Comparison of ENCODE assay signal across 2 fruit fly cellular contexts in the genomic region with DNA sequence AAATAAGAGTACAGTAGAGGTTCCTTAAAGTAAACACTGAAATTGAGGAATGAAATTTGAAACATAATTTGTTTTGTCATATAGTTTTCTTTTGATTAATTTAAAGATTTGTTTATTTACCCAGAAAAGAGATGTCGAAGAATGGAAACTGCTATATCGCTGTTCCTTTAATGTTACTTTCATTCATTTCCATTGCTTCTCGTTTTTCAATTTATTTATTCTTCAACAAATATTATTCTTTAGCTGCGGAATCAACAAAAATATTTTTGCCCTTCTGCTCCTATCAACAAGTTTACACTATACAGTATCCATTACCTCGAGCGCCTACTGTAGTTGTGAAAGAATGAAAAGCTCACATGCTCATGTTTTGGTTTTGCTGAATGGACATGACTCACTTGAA.
TF ChIP-seq lines count a peak whose summit lies in the region.

No protein-coding gene starts in this region.

TF ChIP-seq in whole organism, embryonic, 481 proteins besides CTCF, POLR2A, EP300 and RAD21 (continued from another document and continues in another):
- no peak for TF ChIP-seq Neu2 (GFP tag; optimal IDR thresholded peaks at IDR 0.05; lab: Kevin White, UChicago; ENCODE audit: borderline replicate concordance)
- TF ChIP-seq Bdp1 (GFP tag; optimal IDR thresholded peaks at IDR 0.05; lab: Kevin White, UChicago) = no peak
- TF ChIP-seq Fer1 (GFP tag; optimal IDR thresholded peaks at IDR 0.05; lab: Kevin White, UChicago) = no peak
- TF ChIP-seq CG12659 (GFP tag; optimal IDR thresholded peaks at IDR 0.05; lab: Kevin White, UChicago) = peak; percentile 8
- no peak for TF ChIP-seq slp2 (GFP tag; optimal IDR thresholded peaks at IDR 0.05; lab: Kevin White, UChicago)
- no peak for TF ChIP-seq repo (GFP tag; optimal IDR thresholded peaks at IDR 0.05; lab: Kevin White, UChicago)
- no peak for TF ChIP-seq tll (GFP tag; optimal IDR thresholded peaks at IDR 0.05; lab: Kevin White, UChicago)
- no peak for TF ChIP-seq CG31224 (GFP tag; IDR thresholded peaks at IDR 0.05; lab: Robert Waterston, UW)
- no peak for TF ChIP-seq ems (GFP tag; optimal IDR thresholded peaks at IDR 0.05; lab: Kevin White, UChicago)
- no peak for TF ChIP-seq corto (GFP tag; optimal IDR thresholded peaks at IDR 0.05; lab: Kevin White, UChicago)
- peak; percentile 83 for TF ChIP-seq Med (GFP tag; lab: Kevin White, UChicago)
- no peak for TF ChIP-seq sd (tag; optimal IDR thresholded peaks at IDR 0.05; lab: Kevin White, UChicago)
- no peak for TF ChIP-seq CG5953 (GFP tag; IDR thresholded peaks at IDR 0.05; lab: Robert Waterston, UW)
- peak; percentile 30 for TF ChIP-seq bcd (GFP tag; optimal IDR thresholded peaks at IDR 0.05; lab: Kevin White, UChicago)
- TF ChIP-seq p53 (GFP tag; optimal IDR thresholded peaks at IDR 0.05; lab: Kevin White, UChicago) = no peak
- peak; percentile 51 for TF ChIP-seq CG7839 (tag; optimal IDR thresholded peaks at IDR 0.05; lab: Kevin White, UChicago)
- TF ChIP-seq CG11695 (GFP tag; IDR thresholded peaks at IDR 0.05; lab: Robert Waterston, UW) = 0 out of 3 replicates have a peak, but pooled peaks have one; percentile 9
- no peak for TF ChIP-seq nom (GFP tag; optimal IDR thresholded peaks at IDR 0.05; lab: Kevin White, UChicago)
- no peak for TF ChIP-seq Dip2 (GFP tag; IDR thresholded peaks at IDR 0.05; lab: Robert Waterston, UW)
- TF ChIP-seq trh (GFP tag; optimal IDR thresholded peaks at IDR 0.05; lab: Kevin White, UChicago) = no peak
- no peak for TF ChIP-seq Rx (GFP tag; IDR thresholded peaks at IDR 0.05; lab: Robert Waterston, UW)
- TF ChIP-seq Scr (GFP tag; IDR thresholded peaks at IDR 0.05; lab: Robert Waterston, UW; ENCODE audit: partially characterized antibody) = no peak
- no peak for TF ChIP-seq sna (GFP tag; IDR thresholded peaks at IDR 0.05; lab: Robert Waterston, UW; ENCODE audit: partially characterized antibody)
- TF ChIP-seq fd64A (GFP tag; optimal IDR thresholded peaks at IDR 0.05; lab: Kevin White, UChicago) = no peak
- peak; percentile 38 for TF ChIP-seq gem (tag; optimal IDR thresholded peaks at IDR 0.05; lab: Kevin White, UChicago)
- TF ChIP-seq gcm2 (GFP tag; optimal IDR thresholded peaks at IDR 0.05; lab: Kevin White, UChicago) = no peak
- TF ChIP-seq mam (GFP tag; optimal IDR thresholded peaks at IDR 0.05; lab: Kevin White, UChicago) = peak; percentile 0
- TF ChIP-seq slou (GFP tag; optimal IDR thresholded peaks at IDR 0.05; lab: Kevin White, UChicago) = no peak
- TF ChIP-seq CG10959 (GFP tag; IDR thresholded peaks at IDR 0.05; lab: Robert Waterston, UW) = no peak
- no peak for TF ChIP-seq CG1233 (GFP tag; optimal IDR thresholded peaks at IDR 0.05; lab: Kevin White, UChicago)
- no peak for TF ChIP-seq NC2α (GFP tag; optimal IDR thresholded peaks at IDR 0.05; lab: Kevin White, UChicago)
- TF ChIP-seq stwl (tag; optimal IDR thresholded peaks at IDR 0.05; lab: Kevin White, UChicago) = no peak
- TF ChIP-seq CG11456 (GFP tag; IDR thresholded peaks at IDR 0.05; lab: Robert Waterston, UW) = no peak
- no peak for TF ChIP-seq CG11398 (GFP tag; optimal IDR thresholded peaks at IDR 0.05; lab: Kevin White, UChicago)
- TF ChIP-seq Stat92E (GFP tag; optimal IDR thresholded peaks at IDR 0.05; lab: Kevin White, UChicago) = no peak
- no peak for TF ChIP-seq CG1024 (GFP tag; IDR thresholded peaks at IDR 0.05; lab: Robert Waterston, UW)
- TF ChIP-seq CG11696 (GFP tag; IDR thresholded peaks at IDR 0.05; lab: Robert Waterston, UW) = no peak
- peak; percentile 10 for TF ChIP-seq CG3281 (GFP tag; optimal IDR thresholded peaks at IDR 0.05; lab: Kevin White, UChicago)
- TF ChIP-seq grn (GFP tag; optimal IDR thresholded peaks at IDR 0.05; lab: Kevin White, UChicago) = no peak
- TF ChIP-seq CG2199 (GFP tag; IDR thresholded peaks at IDR 0.05; lab: Robert Waterston, UW) = no peak
- TF ChIP-seq lola (GFP tag; optimal IDR thresholded peaks at IDR 0.05; lab: Kevin White, UChicago) = no peak
- TF ChIP-seq CG15269 (tag; optimal IDR thresholded peaks at IDR 0.05; lab: Kevin White, UChicago) = no peak
- no peak for TF ChIP-seq chif (GFP tag; optimal IDR thresholded peaks at IDR 0.05; lab: Kevin White, UChicago)
- TF ChIP-seq Atf-2 (GFP tag; optimal IDR thresholded peaks at IDR 0.05; lab: Kevin White, UChicago) = no peak
- TF ChIP-seq her (GFP tag; optimal IDR thresholded peaks at IDR 0.05; lab: Kevin White, UChicago) = no peak
- TF ChIP-seq Ada2b (GFP tag; IDR thresholded peaks at IDR 0.05; lab: Robert Waterston, UW) = no peak
- no peak for TF ChIP-seq YL-1 (GFP tag; optimal IDR thresholded peaks at IDR 0.05; lab: Kevin White, UChicago)
- TF ChIP-seq CG30403 (GFP tag; optimal IDR thresholded peaks at IDR 0.05; lab: Kevin White, UChicago) = peak; percentile 31
- no peak for TF ChIP-seq CG6791 (GFP tag; IDR thresholded peaks at IDR 0.05; lab: Robert Waterston, UW; ENCODE audit: partially characterized antibody)
- peak; percentile 39; the same call in 1 of the 3 replicates for TF ChIP-seq dysf (GFP tag; IDR thresholded peaks at IDR 0.05; lab: Robert Waterston, UW)
- TF ChIP-seq CG10654 (GFP tag; optimal IDR thresholded peaks at IDR 0.05; lab: Kevin White, UChicago) = no peak
- TF ChIP-seq insv (GFP tag; optimal IDR thresholded peaks at IDR 0.05; lab: Kevin White, UChicago) = no peak
- no peak for TF ChIP-seq CG13424 (tag; optimal IDR thresholded peaks at IDR 0.05; lab: Kevin White, UChicago)
- TF ChIP-seq Meics (GFP tag; optimal IDR thresholded peaks at IDR 0.05; lab: Kevin White, UChicago) = peak; percentile 1
- TF ChIP-seq CG10565 (GFP tag; optimal IDR thresholded peaks at IDR 0.05; lab: Kevin White, UChicago) = no peak
- no peak for TF ChIP-seq Hr78 (GFP tag; optimal IDR thresholded peaks at IDR 0.05; lab: Kevin White, UChicago)
- no peak for TF ChIP-seq Mrtf (GFP tag; IDR thresholded peaks at IDR 0.05; lab: Robert Waterston, UW)
- no peak for TF ChIP-seq CkIIα-i1 (GFP tag; IDR thresholded peaks at IDR 0.05; lab: Robert Waterston, UW)
- no peak for TF ChIP-seq CG10321 (GFP tag; IDR thresholded peaks at IDR 0.05; lab: Robert Waterston, UW)
- TF ChIP-seq TFAM (GFP tag; optimal IDR thresholded peaks at IDR 0.05; lab: Kevin White, UChicago) = no peak
- TF ChIP-seq zen (tag; optimal IDR thresholded peaks at IDR 0.05; lab: Kevin White, UChicago) = no peak
- no peak for TF ChIP-seq CG16815 (GFP tag; optimal IDR thresholded peaks at IDR 0.05; lab: Kevin White, UChicago)
- TF ChIP-seq CG10462 (GFP tag; optimal IDR thresholded peaks at IDR 0.05; lab: Kevin White, UChicago) = no peak
- TF ChIP-seq CG6683 (GFP tag; optimal IDR thresholded peaks at IDR 0.05; lab: Kevin White, UChicago) = no peak
- no peak for TF ChIP-seq CG7556 (GFP tag; optimal IDR thresholded peaks at IDR 0.05; lab: Kevin White, UChicago)
- no peak for TF ChIP-seq CG1647 (GFP tag; optimal IDR thresholded peaks at IDR 0.05; lab: Kevin White, UChicago)
- TF ChIP-seq ttk (GFP tag; IDR thresholded peaks at IDR 0.05; lab: Robert Waterston, UW) = no peak

TF ChIP-seq in whole organism, prepupa, 60 proteins besides CTCF, POLR2A, EP300 and RAD21 (continued from another document):
- TF ChIP-seq OdsH (GFP tag; optimal IDR thresholded peaks at IDR 0.05; lab: Kevin White, UChicago) (no peak), CG11294 (GFP tag; IDR thresholded peaks at IDR 0.05; lab: Robert Waterston, UW) (no peak), spab (GFP tag; optimal IDR thresholded peaks at IDR 0.05; lab: Kevin White, UChicago) (peak; percentile 0), Hr4 (GFP tag; optimal IDR thresholded peaks at IDR 0.05; lab: Kevin White, UChicago) (peak; percentile 20), CG1621 (tag; optimal IDR thresholded peaks at IDR 0.05; lab: Kevin White, UChicago) (no peak), CG11762 (GFP tag; optimal IDR thresholded peaks at IDR 0.05; lab: Kevin White, UChicago; ENCODE audit: insufficient read depth) (peak; percentile 21), Eip75B (GFP tag; optimal IDR thresholded peaks at IDR 0.05; lab: Kevin White, UChicago) (peak; percentile 61), Eip78C (GFP tag; lab: Kevin White, UChicago) (peak; percentile 89), Sox15 (GFP tag; optimal IDR thresholded peaks at IDR 0.05; lab: Kevin White, UChicago) (no peak), net (GFP tag; optimal IDR thresholded peaks at IDR 0.05; lab: Kevin White, UChicago) (no peak), CG34406 (GFP tag; optimal IDR thresholded peaks at IDR 0.05; lab: Kevin White, UChicago) (peak; percentile 1), CG10669 (GFP tag; optimal IDR thresholded peaks at IDR 0.05; lab: Kevin White, UChicago) (no peak), eg (GFP tag; IDR thresholded peaks at IDR 0.05; lab: Robert Waterston, UW) (no peak), vri (GFP tag; optimal IDR thresholded peaks at IDR 0.05; lab: Kevin White, UChicago) (no peak), achi (GFP tag; optimal IDR thresholded peaks at IDR 0.05; lab: Kevin White, UChicago) (peak; percentile 9), pdm3 (GFP tag; optimal IDR thresholded peaks at IDR 0.05; lab: Kevin White, UChicago) (no peak), Met (GFP tag; optimal IDR thresholded peaks at IDR 0.05; lab: Kevin White, UChicago) (no peak), Hr38 (GFP tag; optimal IDR thresholded peaks at IDR 0.05; lab: Kevin White, UChicago) (no peak), CG6163 (GFP tag; IDR thresholded peaks at IDR 0.05; lab: Robert Waterston, UW) (0 out of 3 replicates have a peak, but pooled peaks have one; percentile 14), lz (GFP tag; optimal IDR thresholded peaks at IDR 0.05; lab: Kevin White, UChicago) (peak; percentile 27), acj6 (GFP tag; optimal IDR thresholded peaks at IDR 0.05; lab: Kevin White, UChicago) (peak; percentile 21), Ets21C (GFP tag; optimal IDR thresholded peaks at IDR 0.05; lab: Kevin White, UChicago) (no peak), svp (GFP tag; lab: Kevin White, UChicago) (peak; percentile 33), dsx (GFP tag; optimal IDR thresholded peaks at IDR 0.05; lab: Kevin White, UChicago; ENCODE audit: poor library complexity, severe bottlenecking) (peak; percentile 37), CG32006 (GFP tag; optimal IDR thresholded peaks at IDR 0.05; lab: Kevin White, UChicago) (peak; percentile 33), CG7368 (GFP tag; optimal IDR thresholded peaks at IDR 0.05; lab: Kevin White, UChicago) (peak; percentile 10), CG8319 (GFP tag; optimal IDR thresholded peaks at IDR 0.05; lab: Kevin White, UChicago) (no peak), Ets96B (tag; optimal IDR thresholded peaks at IDR 0.05; lab: Kevin White, UChicago) (peak; percentile 4), CG3919 (GFP tag; optimal IDR thresholded peaks at IDR 0.05; lab: Kevin White, UChicago) (peak; percentile 46), ss (GFP tag; optimal IDR thresholded peaks at IDR 0.05; lab: Kevin White, UChicago) (peak in 1 of 2 experiments; percentile 31), CG3032 (tag; optimal IDR thresholded peaks at IDR 0.05; lab: Kevin White, UChicago) (peak; percentile 29), CG8632 (GFP tag; optimal IDR thresholded peaks at IDR 0.05; lab: Kevin White, UChicago) (no peak), Blimp-1 (GFP tag; optimal IDR thresholded peaks at IDR 0.05; lab: Kevin White, UChicago) (no peak), fd59A (GFP tag; optimal IDR thresholded peaks at IDR 0.05; lab: Kevin White, UChicago) (no peak), CG6276 (GFP tag; optimal IDR thresholded peaks at IDR 0.05; lab: Kevin White, UChicago) (peak; percentile 5), cyc (GFP tag; optimal IDR thresholded peaks at IDR 0.05; lab: Kevin White, UChicago) (peak; percentile 12), Sox14 (GFP tag; optimal IDR thresholded peaks at IDR 0.05; lab: Kevin White, UChicago) (no peak), Gug (GFP tag; IDR thresholded peaks at IDR 0.05; lab: Robert Waterston, UW) (no peak)
TF ChIP-seq in whole organism, prepupa: peak in this region for 29.
